Fruit fly (Drosophila melanogaster): Measurements from ENCODE around the gene CG8568.
A peak's percentile ranks its signal among the peaks of the same experiment; 100 is the strongest.

DNA sequence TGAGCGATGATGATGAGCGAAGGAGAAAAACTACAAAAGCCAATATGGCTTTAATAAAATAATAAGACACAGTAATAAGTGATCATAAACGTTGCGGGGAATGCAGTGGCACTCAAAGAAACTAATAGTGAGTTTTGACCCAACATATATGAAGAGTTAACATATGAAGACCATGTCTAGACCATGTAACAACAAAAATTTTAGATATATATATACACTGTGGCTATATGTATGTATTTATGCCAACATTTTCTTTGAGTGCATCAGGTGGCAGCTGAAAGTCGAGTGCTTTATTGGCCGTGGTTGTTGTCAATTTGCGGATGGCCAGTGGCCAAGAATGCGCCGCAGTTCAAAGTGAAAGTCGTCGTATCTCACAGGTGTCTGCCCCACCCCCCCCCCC, 21.5 kb upstream of the CG8568 start:
- TF ChIP-seq Hr39 (GFP tag; optimal IDR thresholded peaks at IDR 0.05) = no peak
- TF ChIP-seq CG15336 (GFP tag; IDR thresholded peaks at IDR 0.05) = peak; percentile 40; the same call in 1 of the 2 replicates

Measured in whole organism, prepupa.